Fruit fly (Drosophila melanogaster) S2 (cell line): ENCODE measurements around the gene esc.

ENCODE experiments used
- CG8478 ChIP-seq: fragments of >200 bp; optimal IDR thresholded peaks from 2 replicates; lab custom pipeline; 2018
- CTCF ChIP-seq, 2 experiments: fragments of >200 bp; optimal IDR thresholded peaks; 2 replicates each; lab custom pipeline; 2018

DNA sequence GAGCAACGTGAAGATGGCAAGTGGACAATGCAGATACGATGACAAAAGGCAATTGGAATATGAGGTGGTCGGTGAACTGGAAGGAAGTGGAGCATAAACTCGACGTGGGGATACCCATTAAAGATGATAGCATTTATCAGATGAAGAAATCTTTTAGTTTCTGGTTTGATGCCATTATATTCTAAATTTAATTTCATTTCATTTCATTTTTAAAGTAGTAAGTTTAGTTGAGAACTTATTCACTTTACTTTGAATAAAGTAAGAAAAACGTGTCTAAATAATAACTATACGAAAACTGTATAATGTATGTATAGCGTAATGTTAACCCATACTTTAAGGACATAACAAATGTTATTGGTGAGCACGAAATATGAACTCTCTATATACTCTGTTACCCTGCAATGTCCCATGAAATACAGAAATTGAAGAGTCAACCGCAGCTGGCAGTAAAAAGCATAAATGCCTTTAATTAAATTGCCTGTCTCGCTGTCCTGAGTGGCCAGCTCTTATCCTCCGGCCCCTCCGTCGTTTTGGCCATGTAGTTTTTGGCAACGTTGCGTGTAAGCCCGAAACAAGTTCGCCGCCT lies 41.8 kb upstream of the esc start:
- TF ChIP-seq CG8478 (lab: Kevin White, UChicago) (no peak), CTCF (optimal IDR thresholded peaks at IDR 0.05; lab: Kevin White, UChicago) (no peak)
